Worm (Caenorhabditis elegans) whole organism, L2 larva: ENCODE measurements around the gene act-1.

Experiments
- ZK546.5 ChIP-seq: sonication (generic microtip); optimal IDR thresholded peaks from 2 replicates; lab custom pipeline; 2017; ENCODE audit warnings: missing biosample characterization, missing genetic modification characterization
- aly-2 ChIP-seq: fragments of 150-350 bp; optimal IDR thresholded peaks from 2 replicates; lab custom pipeline; 2014; ENCODE audit warnings: missing biosample characterization, missing genetic modification characterization
- ama-1 ChIP-seq: fragments of 150-350 bp; optimal IDR thresholded peaks from 2 replicates; lab custom pipeline; 2018; ENCODE audit warnings: inconsistent platforms
- dmd-4 ChIP-seq: sonication (generic microtip); optimal IDR thresholded peaks from 2 replicates; lab custom pipeline; 2017; ENCODE audit warnings: missing biosample characterization, missing genetic modification characterization
- fos-1 ChIP-seq: fragments of 150-350 bp; optimal IDR thresholded peaks from 2 replicates; lab custom pipeline; 2014; ENCODE audit warnings: missing biosample characterization, missing genetic modification characterization
- mdl-1 ChIP-seq, 2 experiments: fragments of 150-350 bp in 1 of 2; sonication (generic microtip) in 1 of 2; optimal IDR thresholded peaks; 2 replicates each; lab custom pipeline; 2017; ENCODE audit warnings: missing biosample characterization in 2 of 2, missing genetic modification characterization in 2 of 2
- nhr-11 ChIP-seq: fragments of 150-350 bp; optimal IDR thresholded peaks from 2 replicates; lab custom pipeline; 2014; ENCODE audit warnings: missing biosample characterization, missing genetic modification characterization
- nhr-12 ChIP-seq: fragments of 150-350 bp; optimal IDR thresholded peaks from 2 replicates; lab custom pipeline; 2014; ENCODE audit warnings: missing biosample characterization, missing genetic modification characterization
- nhr-237 ChIP-seq: fragments of 150-350 bp; optimal IDR thresholded peaks from 2 replicates; lab custom pipeline; 2014; ENCODE audit warnings: missing biosample characterization, missing genetic modification characterization
- nhr-77 ChIP-seq: fragments of 150-350 bp; optimal IDR thresholded peaks from 2 replicates; lab custom pipeline; 2014; ENCODE audit warnings: missing biosample characterization, missing genetic modification characterization
- skn-1 ChIP-seq: sonication (generic microtip); optimal IDR thresholded peaks from 2 replicates; lab custom pipeline; 2017; ENCODE audit warnings: missing biosample characterization, missing genetic modification characterization
- sma-9 ChIP-seq, 2 experiments: fragments of 150-350 bp in 1 of 2; sonication (generic microtip) in 1 of 2; optimal IDR thresholded peaks; 2 replicates each; lab custom pipeline; 2014 to 2016; ENCODE audit warnings: missing genetic modification characterization in 2 of 2, mild to moderate bottlenecking in 1 of 2, missing biosample characterization in 1 of 2, missing compliant biosample characterization in 1 of 2, missing genetic modification reagents in 1 of 2, moderate library complexity in 1 of 2
- unc-55 ChIP-seq: fragments of 150-350 bp; sonication (generic microtip); optimal IDR thresholded peaks from 3 replicates; lab custom pipeline; 2014; ENCODE audit warnings: missing biosample characterization, missing genetic modification reagents, missing genetic modification characterization

DNA sequence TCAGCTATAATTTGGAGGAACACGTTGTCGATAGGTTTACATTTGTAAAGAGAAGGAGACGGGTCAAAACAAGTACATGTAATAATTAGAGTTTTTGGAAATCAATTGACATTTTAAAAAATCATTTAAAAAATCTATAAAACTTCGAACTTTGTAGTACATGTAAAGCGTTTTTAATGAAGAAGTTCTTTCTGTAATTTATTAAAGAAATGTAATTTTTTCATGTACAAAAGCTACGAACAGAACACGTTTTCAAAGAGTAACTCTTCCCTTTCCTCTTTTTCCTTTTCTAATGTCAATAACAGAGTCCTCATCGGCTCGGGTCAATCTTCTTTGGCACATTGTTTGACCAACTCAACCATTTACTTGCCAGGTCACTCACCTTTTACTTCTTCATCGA lies 37.1 kb upstream of the act-1 start, which contains the start of gene C45B11.6:
- TF ChIP-seq aly-2 (tag; lab: Kevin White, UChicago) (no peak), nhr-77 (tag; lab: Kevin White, UChicago) (no peak), nhr-12 (tag; lab: Kevin White, UChicago) (no peak), skn-1 (tag; lab: Kevin White, UChicago) (no peak), mdl-1 (tag; optimal IDR thresholded peaks at IDR 0.05; lab: Kevin White, UChicago) (no peak), fos-1 (tag; lab: Kevin White, UChicago) (no peak), ZK546.5 (tag; lab: Kevin White, UChicago) (no peak), nhr-11 (tag; lab: Kevin White, UChicago) (no peak), nhr-237 (no peak), unc-55 (GFP tag; lab: Kevin White, UChicago) (no peak), dmd-4 (tag; lab: Kevin White, UChicago) (no peak), ama-1 (lab: Kevin White, UChicago) (no peak), sma-9 (GFP tag; optimal IDR thresholded peaks at IDR 0.05; lab: Kevin White, UChicago) (no peak), sma-9 (tag; optimal IDR thresholded peaks at IDR 0.05; lab: Kevin White, UChicago) (no peak)
